Fruit fly (Drosophila melanogaster) whole organism, embryonic: Measurements from ENCODE around the gene CG3655.

Experiments
- Adf1 ChIP-seq: fragments of 200-800 bp; sonication (Bioruptor generic); IDR thresholded peaks from 2 replicates; pipeline ENCODE4 v1.3.6; 2022; ENCODE audit warnings: missing biosample characterization, missing genetic modification characterization
- Bdp1 ChIP-seq: fragments of 200-800 bp; sonication (Bioruptor generic); optimal IDR thresholded peaks from 3 replicates; lab custom pipeline; 2016; ENCODE audit warnings: missing biosample characterization, missing genetic modification characterization
- Blimp-1 ChIP-seq: fragments of 200-800 bp; sonication (Bioruptor generic); optimal IDR thresholded peaks from 3 replicates; lab custom pipeline; 2018; ENCODE audit warnings: missing biosample characterization, missing genetic modification characterization, mild to moderate bottlenecking, moderate library complexity, missing genetic modification reagents
- CG10543 ChIP-seq: fragments of 200-800 bp; sonication (Bioruptor generic); optimal IDR thresholded peaks from 3 replicates; lab custom pipeline; 2017; ENCODE audit warnings: missing biosample characterization, mild to moderate bottlenecking, missing genetic modification characterization, moderate library complexity
- CG11504 ChIP-seq: fragments of 200-800 bp; sonication (Bioruptor generic); optimal IDR thresholded peaks from 3 replicates; lab custom pipeline; 2019; ENCODE audit warnings: missing biosample characterization, mild to moderate bottlenecking, missing genetic modification characterization, moderate library complexity
- CG14710 ChIP-seq: fragments of 200-800 bp; sonication (Bioruptor generic); optimal IDR thresholded peaks from 3 replicates; lab custom pipeline; 2019; ENCODE audit warnings: missing biosample characterization, mild to moderate bottlenecking, missing genetic modification characterization, moderate library complexity
- CG1529 ChIP-seq: fragments of 200-800 bp; sonication (Bioruptor generic); optimal IDR thresholded peaks from 3 replicates; lab custom pipeline; 2018; ENCODE audit warnings: missing biosample characterization, missing genetic modification characterization
- CG15601 ChIP-seq: fragments of 200-800 bp; sonication (Bioruptor generic); optimal IDR thresholded peaks from 3 replicates; lab custom pipeline; 2019; ENCODE audit warnings: missing biosample characterization, mild to moderate bottlenecking, missing genetic modification characterization, moderate library complexity
- CG17568 ChIP-seq: fragments of 200-800 bp; sonication (Bioruptor generic); optimal IDR thresholded peaks from 2 replicates; lab custom pipeline; 2018; ENCODE audit warnings: missing biosample characterization, mild to moderate bottlenecking, missing genetic modification characterization, moderate library complexity
- CG1792 ChIP-seq: fragments of 200-800 bp; sonication (Bioruptor generic); optimal IDR thresholded peaks from 2 replicates; lab custom pipeline; 2016; ENCODE audit warnings: missing biosample characterization, missing genetic modification characterization
- CG18619 ChIP-seq: fragments of 200-800 bp; sonication (Bioruptor generic); optimal IDR thresholded peaks from 3 replicates; lab custom pipeline; 2017; ENCODE audit warnings: missing biosample characterization, mild to moderate bottlenecking, missing genetic modification characterization
- CG32767 ChIP-seq: fragments of 200-800 bp; sonication (Bioruptor generic); IDR thresholded peaks from 2 replicates; pipeline ENCODE4 v1.3.6; 2022; ENCODE audit warnings: missing biosample characterization, missing genetic modification characterization
- CG3281 ChIP-seq: fragments of 200-800 bp; sonication (Bioruptor generic); optimal IDR thresholded peaks from 3 replicates; lab custom pipeline; 2017; ENCODE audit warnings: missing biosample characterization, mild to moderate bottlenecking, missing genetic modification characterization
- CG3995 ChIP-seq: fragments of 200-800 bp; sonication (Bioruptor generic); optimal IDR thresholded peaks from 3 replicates; lab custom pipeline; 2016; ENCODE audit warnings: missing biosample characterization, missing genetic modification characterization
- CG42726 ChIP-seq: fragments of 200-800 bp; sonication (Bioruptor generic); IDR thresholded peaks from 2 replicates; pipeline ENCODE4 v1.3.6; 2022; ENCODE audit warnings: missing biosample characterization, missing genetic modification characterization; ENCODE audit not compliant: partially characterized antibody
- CG5180 ChIP-seq: fragments of 200-800 bp; sonication (Bioruptor generic); optimal IDR thresholded peaks from 3 replicates; lab custom pipeline; 2017; ENCODE audit warnings: missing biosample characterization, missing genetic modification characterization, mild to moderate bottlenecking, moderate library complexity, missing genetic modification reagents
- CG6254 ChIP-seq: fragments of 200-800 bp; sonication (Bioruptor generic); optimal IDR thresholded peaks from 3 replicates; lab custom pipeline; 2017; ENCODE audit warnings: mild to moderate bottlenecking, missing biosample characterization, missing genetic modification reagents, missing genetic modification characterization
- CG6791 ChIP-seq: fragments of 200-800 bp; sonication (Bioruptor generic); IDR thresholded peaks from 3 replicates; pipeline ENCODE4 v1.3.6; 2022; ENCODE audit warnings: missing biosample characterization, missing genetic modification characterization; ENCODE audit not compliant: partially characterized antibody
- CG6854 ChIP-seq: fragments of 200-800 bp; sonication (Bioruptor generic); optimal IDR thresholded peaks from 3 replicates; lab custom pipeline; 2017; ENCODE audit warnings: missing biosample characterization, mild to moderate bottlenecking, missing genetic modification characterization
- CG7357 ChIP-seq: fragments of 200-800 bp; sonication (Bioruptor generic); IDR thresholded peaks from 3 replicates; pipeline ENCODE4 v1.3.6; 2022; ENCODE audit warnings: missing biosample characterization, missing genetic modification characterization
- CG9797 ChIP-seq: fragments of 200-800 bp; sonication (Bioruptor generic); optimal IDR thresholded peaks from 3 replicates; lab custom pipeline; 2018; ENCODE audit warnings: missing biosample characterization, mild to moderate bottlenecking, missing genetic modification characterization
- Lhr ChIP-seq: fragments of 200-800 bp; sonication (Bioruptor generic); optimal IDR thresholded peaks from 3 replicates; lab custom pipeline; 2017; ENCODE audit warnings: mild to moderate bottlenecking, missing biosample characterization, missing genetic modification reagents, missing genetic modification characterization
- NC2β ChIP-seq: fragments of 200-800 bp; sonication (Bioruptor generic); optimal IDR thresholded peaks from 2 replicates; lab custom pipeline; 2016; ENCODE audit warnings: missing biosample characterization, missing genetic modification characterization
- NFAT ChIP-seq: fragments of 200-800 bp; sonication (Bioruptor generic); IDR thresholded peaks from 2 replicates; pipeline ENCODE4 v1.3.6; 2022; ENCODE audit warnings: missing biosample characterization, missing genetic modification characterization
- Ptx1 ChIP-seq: fragments of 200-800 bp; sonication (Bioruptor generic); IDR thresholded peaks from 2 replicates; pipeline ENCODE4 v1.3.6; 2022; ENCODE audit warnings: missing biosample characterization, missing genetic modification characterization
- Scr ChIP-seq: fragments of 200-800 bp; sonication (Bioruptor generic); IDR thresholded peaks from 2 replicates; pipeline ENCODE4 v1.3.6; 2022; ENCODE audit warnings: missing biosample characterization, missing genetic modification characterization; ENCODE audit not compliant: partially characterized antibody
- Trl ChIP-seq, 3 experiments: fragments of >200 bp in 2 of 3; fragments of 200-800 bp in 1 of 3; sonication (Bioruptor generic) in 1 of 3; optimal IDR thresholded peaks; 2 replicates in 1 of 3; 3 replicates in 2 of 3; lab custom pipeline; 2016 to 2017; ENCODE audit warnings: missing biosample characterization in 1 of 3, missing genetic modification characterization in 1 of 3
- Usf ChIP-seq: fragments of 200-800 bp; sonication (Bioruptor generic); optimal IDR thresholded peaks from 2 replicates; lab custom pipeline; 2017; ENCODE audit warnings: missing genotype, missing biosample characterization, missing genetic modification characterization
- ac ChIP-seq: fragments of 200-800 bp; sonication (Bioruptor generic); optimal IDR thresholded peaks from 3 replicates; lab custom pipeline; 2017; ENCODE audit warnings: missing biosample characterization, mild to moderate bottlenecking, missing genetic modification characterization
- ase ChIP-seq: fragments of 200-800 bp; sonication (Bioruptor generic); IDR thresholded peaks from 3 replicates; pipeline ENCODE4 v1.3.6; 2022; ENCODE audit warnings: missing biosample characterization, missing genetic modification characterization
- chm ChIP-seq: fragments of 200-800 bp; sonication (Bioruptor generic); IDR thresholded peaks from 2 replicates; pipeline ENCODE4 v1.3.6; 2022; ENCODE audit warnings: missing biosample characterization, missing genetic modification characterization
- ci ChIP-seq: fragments of 200-800 bp; sonication (Bioruptor generic); IDR thresholded peaks from 3 replicates; pipeline ENCODE4 v1.3.6; 2022; ENCODE audit warnings: missing biosample characterization, missing genetic modification characterization
- croc ChIP-seq: fragments of 200-800 bp; sonication (Bioruptor generic); conservative IDR thresholded peaks from 3 replicates; pipeline ENCODE4 v1.3.6; 2022; ENCODE audit warnings: missing biosample characterization, missing genetic modification characterization
- dimm ChIP-seq: fragments of 200-800 bp; sonication (Bioruptor generic); IDR thresholded peaks from 2 replicates; pipeline ENCODE4 v1.3.6; 2022; ENCODE audit warnings: missing biosample characterization, missing genetic modification characterization
- dysf ChIP-seq: fragments of 200-800 bp; sonication (Bioruptor generic); IDR thresholded peaks from 3 replicates; pipeline ENCODE4 v1.3.6; 2022; ENCODE audit warnings: missing biosample characterization, missing genetic modification characterization
- eve ChIP-seq, 2 experiments: fragments of >200 bp; optimal IDR thresholded peaks; 2 replicates each; lab custom pipeline; 2017; ENCODE audit warnings: missing biosample characterization in 2 of 2, missing genetic modification characterization in 2 of 2
- fd64A ChIP-seq: fragments of 200-800 bp; sonication (Bioruptor generic); optimal IDR thresholded peaks from 3 replicates; lab custom pipeline; 2018; ENCODE audit warnings: missing biosample characterization, mild to moderate bottlenecking, missing genetic modification characterization
- fru ChIP-seq: fragments of >200 bp; optimal IDR thresholded peaks from 2 replicates; lab custom pipeline; 2017
- inv ChIP-seq: fragments of 200-800 bp; sonication (Bioruptor generic); IDR thresholded peaks from 2 replicates; pipeline ENCODE4 v1.3.6; 2022; ENCODE audit warnings: missing biosample characterization, missing genetic modification characterization; ENCODE audit not compliant: partially characterized antibody
- lab ChIP-seq: fragments of 200-800 bp; sonication (Bioruptor generic); optimal IDR thresholded peaks from 3 replicates; lab custom pipeline; 2017; ENCODE audit warnings: missing biosample characterization, missing genetic modification characterization, mild to moderate bottlenecking, moderate library complexity, missing genetic modification reagents
- maf-S ChIP-seq: fragments of 200-800 bp; sonication (Bioruptor generic); optimal IDR thresholded peaks from 2 replicates; lab custom pipeline; 2016; ENCODE audit warnings: missing biosample characterization, missing genetic modification characterization
- nmo ChIP-seq: fragments of 200-800 bp; sonication (Bioruptor generic); optimal IDR thresholded peaks from 2 replicates; lab custom pipeline; 2018; ENCODE audit warnings: missing biosample characterization, mild to moderate bottlenecking, missing genetic modification characterization, moderate library complexity
- nom ChIP-seq: fragments of 200-800 bp; sonication (Bioruptor generic); optimal IDR thresholded peaks from 2 replicates; lab custom pipeline; 2017; ENCODE audit warnings: missing biosample characterization, missing genetic modification characterization, mild to moderate bottlenecking, moderate library complexity, missing genetic modification reagents
- odd ChIP-seq: fragments of 200-800 bp; sonication (Bioruptor generic); optimal IDR thresholded peaks from 2 replicates; lab custom pipeline; 2017; ENCODE audit warnings: missing biosample characterization, mild to moderate bottlenecking, missing genetic modification characterization
- p53 ChIP-seq: fragments of 200-800 bp; sonication (Bioruptor generic); optimal IDR thresholded peaks from 2 replicates; lab custom pipeline; 2016; ENCODE audit warnings: missing biosample characterization, missing genetic modification characterization
- pfk ChIP-seq: fragments of 200-800 bp; sonication (Bioruptor generic); optimal IDR thresholded peaks from 2 replicates; lab custom pipeline; 2018; ENCODE audit warnings: missing biosample characterization, mild to moderate bottlenecking, missing genetic modification characterization, moderate library complexity
- pita ChIP-seq: fragments of 200-800 bp; sonication (Bioruptor generic); optimal IDR thresholded peaks from 2 replicates; lab custom pipeline; 2017; ENCODE audit warnings: missing biosample characterization, mild to moderate bottlenecking, missing genetic modification characterization
- rib ChIP-seq: fragments of 200-800 bp; sonication (Bioruptor generic); IDR thresholded peaks from 2 replicates; pipeline ENCODE4 v1.3.6; 2022; ENCODE audit warnings: missing biosample characterization, missing genetic modification characterization
- scrt ChIP-seq: fragments of 200-800 bp; sonication (Bioruptor generic); optimal IDR thresholded peaks from 2 replicates; lab custom pipeline; 2018; ENCODE audit warnings: missing biosample characterization, mild to moderate bottlenecking, missing genetic modification characterization, moderate library complexity
- sens ChIP-seq: fragments of 200-800 bp; sonication (Bioruptor generic); peaks from one replicate; lab custom pipeline; 2016; ENCODE audit warnings: missing biosample characterization, missing genetic modification characterization
- tna ChIP-seq: fragments of 200-800 bp; sonication (Bioruptor generic); IDR thresholded peaks from 2 replicates; pipeline ENCODE4 v1.3.6; 2022; ENCODE audit warnings: missing biosample characterization, missing genetic modification characterization; ENCODE audit not compliant: partially characterized antibody

Gene CG3655

DNA sequence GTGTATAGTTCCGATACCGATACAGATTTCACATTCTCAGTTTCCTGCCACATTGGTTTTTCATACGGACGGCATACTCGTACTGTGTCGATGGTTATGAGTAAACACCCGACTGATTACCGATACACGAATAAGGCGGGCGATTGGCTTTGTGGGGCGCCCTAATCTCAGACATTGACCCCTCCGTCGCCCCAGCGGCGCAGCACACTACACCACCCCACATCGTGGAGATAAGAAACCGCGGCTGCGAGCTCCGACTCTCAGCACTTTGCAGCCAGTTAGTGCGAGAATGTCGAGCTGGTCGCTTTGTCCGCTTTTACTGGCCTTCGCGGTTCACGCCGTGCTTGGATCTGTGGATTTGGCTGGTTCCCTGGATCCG lies 83.5 kb downstream of the CG3655 start, which contains the start of gene CG14629 (continued):
- TF ChIP-seq ac (GFP tag; lab: Kevin White, UChicago) (no peak), Blimp-1 (GFP tag; lab: Kevin White, UChicago) (no peak), croc (GFP tag; lab: Robert Waterston, UW) (no peak), Scr (GFP tag; lab: Robert Waterston, UW) (no peak), pfk (GFP tag; lab: Kevin White, UChicago) (no peak), CG6791 (no peak), sens (GFP tag; lab: Kevin White, UChicago) (no peak), inv (GFP tag; lab: Robert Waterston, UW) (no peak), Bdp1 (GFP tag; lab: Kevin White, UChicago) (no peak), CG15601 (tag; lab: Kevin White, UChicago) (no peak), dysf (GFP tag; lab: Robert Waterston, UW) (no peak), Usf (GFP tag; lab: Kevin White, UChicago) (no peak), rib (GFP tag; lab: Robert Waterston, UW) (no peak), CG17568 (GFP tag; lab: Kevin White, UChicago) (no peak), CG32767 (GFP tag; lab: Robert Waterston, UW) (no peak), nmo (GFP tag; lab: Kevin White, UChicago) (no peak), CG11504 (tag; lab: Kevin White, UChicago) (no peak), lab (peak; percentile 36), fru (lab: Kevin White, UChicago) (no peak), maf-S (GFP tag; lab: Kevin White, UChicago) (no peak), CG1529 (GFP tag; lab: Kevin White, UChicago) (no peak), CG14710 (tag; lab: Kevin White, UChicago) (no peak), CG18619 (GFP tag; lab: Kevin White, UChicago) (no peak), eve (GFP tag; optimal IDR thresholded peaks at IDR 0.05; lab: Kevin White, UChicago) (no peak), chm (GFP tag; lab: Robert Waterston, UW) (no peak), odd (GFP tag; lab: Kevin White, UChicago) (no peak), dimm (no peak), CG42726 (GFP tag; lab: Robert Waterston, UW) (no peak), CG1792 (no peak), Ptx1 (no peak), fd64A (GFP tag; lab: Kevin White, UChicago) (no peak), Lhr (GFP tag; lab: Kevin White, UChicago) (no peak), nom (GFP tag; lab: Kevin White, UChicago) (no peak), scrt (no peak), p53 (no peak), CG9797 (GFP tag; lab: Kevin White, UChicago) (no peak), NC2β (no peak), Adf1 (GFP tag; lab: Robert Waterston, UW) (peak; percentile 75), CG7357 (GFP tag; lab: Robert Waterston, UW) (no peak), pita (GFP tag; lab: Kevin White, UChicago) (no peak), CG6854 (GFP tag; lab: Kevin White, UChicago) (no peak), CG6254 (GFP tag; lab: Kevin White, UChicago) (no peak), CG3995 (GFP tag; lab: Kevin White, UChicago) (no peak), CG10543 (peak; percentile 71), ase (no peak), Trl (optimal IDR thresholded peaks at IDR 0.05; lab: Kevin White, UChicago) (no peak), Trl (GFP tag; optimal IDR thresholded peaks at IDR 0.05; lab: Kevin White, UChicago) (no peak), tna (no peak), CG5180 (GFP tag; lab: Kevin White, UChicago) (peak; percentile 1), ci (GFP tag; lab: Robert Waterston, UW) (0 out of 3 replicates have a peak, but pooled peaks have one; percentile 16), CG3281 (GFP tag; lab: Kevin White, UChicago) (no peak), NFAT (no peak)
